Worm (Caenorhabditis elegans) whole organism, L3 larva: ENCODE data around the gene hmg-5.

ENCODE experiments used
- fos-1 ChIP-seq: fragments of 150-350 bp; optimal IDR thresholded peaks from 2 replicates; lab custom pipeline; 2014; ENCODE audit warnings: missing biosample characterization, missing genetic modification characterization
- nhr-25 ChIP-seq: sonication (generic microtip); optimal IDR thresholded peaks from 2 replicates; lab custom pipeline; 2017; ENCODE audit warnings: missing biosample characterization, missing genetic modification characterization

- TF ChIP-seq nhr-25 (tag; lab: Kevin White, UChicago) (no peak), fos-1 (tag; lab: Kevin White, UChicago) (no peak)
These were observed 26.8 kb downstream of the hmg-5 start for ce11 chrIV:7619261-7619660.
